Fruit fly (Drosophila melanogaster) whole organism, adult: Measurements from ENCODE around the gene Tep4.

Experiments used
- CG12768 ChIP-seq: fragments of 200-800 bp; sonication (Bioruptor generic); optimal IDR thresholded peaks from 2 replicates; lab custom pipeline; 2017; ENCODE audit warnings: missing biosample characterization, missing genetic modification characterization, mild to moderate bottlenecking, moderate library complexity, missing genetic modification reagents
- CG14711 ChIP-seq: fragments of 200-800 bp; sonication (Bioruptor generic); optimal IDR thresholded peaks from 2 replicates; lab custom pipeline; 2018; ENCODE audit warnings: missing biosample characterization, mild to moderate bottlenecking, missing genetic modification characterization, moderate library complexity
- CG7045 ChIP-seq: fragments of 200-800 bp; sonication (Bioruptor generic); optimal IDR thresholded peaks from 2 replicates; lab custom pipeline; 2017; ENCODE audit warnings: missing biosample characterization, mild to moderate bottlenecking, missing genetic modification characterization
- CG7101 ChIP-seq: fragments of 200-800 bp; sonication (Bioruptor generic); optimal IDR thresholded peaks from 2 replicates; lab custom pipeline; 2018; ENCODE audit warnings: missing biosample characterization, mild to moderate bottlenecking, missing genetic modification characterization, moderate library complexity
- Clk ChIP-seq: fragments of 200-800 bp; sonication (Bioruptor generic); optimal IDR thresholded peaks from 2 replicates; lab custom pipeline; 2017; ENCODE audit warnings: missing biosample characterization, missing genetic modification characterization
- Crg-1 ChIP-seq: fragments of 200-800 bp; sonication (Bioruptor generic); optimal IDR thresholded peaks from 2 replicates; lab custom pipeline; 2016; ENCODE audit warnings: missing biosample characterization, missing genetic modification characterization
- Hr96 ChIP-seq: fragments of 200-800 bp; sonication (Bioruptor generic); optimal IDR thresholded peaks from 2 replicates; lab custom pipeline; 2016; ENCODE audit warnings: missing biosample characterization, missing genetic modification characterization
- bab1 ChIP-seq: fragments of 200-800 bp; sonication (Bioruptor generic); optimal IDR thresholded peaks from 3 replicates; lab custom pipeline; 2019; ENCODE audit warnings: missing biosample characterization, mild to moderate bottlenecking, missing genetic modification characterization, moderate library complexity
- cic ChIP-seq: fragments of 200-800 bp; sonication (Bioruptor generic); optimal IDR thresholded peaks from 2 replicates; lab custom pipeline; 2017; ENCODE audit warnings: missing biosample characterization, mild to moderate bottlenecking, missing genetic modification characterization, moderate library complexity
- cnc ChIP-seq, 2 experiments: fragments of >200 bp; optimal IDR thresholded peaks; 2 replicates each; lab custom pipeline; 2017
- kay ChIP-seq: fragments of 200-800 bp; sonication (Bioruptor generic); peaks from one replicate; lab custom pipeline; 2016; ENCODE audit warnings: missing biosample characterization, missing genetic modification characterization, borderline replicate concordance
- pad ChIP-seq: fragments of 200-800 bp; sonication (Bioruptor generic); optimal IDR thresholded peaks from 3 replicates; lab custom pipeline; 2017; ENCODE audit warnings: missing biosample characterization, missing genetic modification characterization, mild to moderate bottlenecking, moderate library complexity, missing genetic modification reagents
- tj ChIP-seq: fragments of 200-800 bp; sonication (Bioruptor generic); optimal IDR thresholded peaks from 3 replicates; lab custom pipeline; 2017; ENCODE audit warnings: missing biosample characterization, mild to moderate bottlenecking, missing genetic modification characterization, moderate library complexity
- toe ChIP-seq: fragments of 200-800 bp; sonication (Bioruptor generic); optimal IDR thresholded peaks from 2 replicates; lab custom pipeline; 2016; ENCODE audit warnings: missing biosample characterization, missing genetic modification characterization

dm6 chr2L:19517154-19517814 is 31.0 kb upstream of the Tep4 start, which contains the start of gene Hasp:
- peak; percentile 8 for TF ChIP-seq CG14711 (tag; lab: Kevin White, UChicago)
- TF ChIP-seq kay, result no peak
- TF ChIP-seq pad, result no peak
- TF ChIP-seq cnc (optimal IDR thresholded peaks at IDR 0.05; lab: Kevin White, UChicago), result no peak
- no peak for TF ChIP-seq CG7101
- no peak for TF ChIP-seq Hr96
- TF ChIP-seq cic (GFP tag; lab: Kevin White, UChicago), result no peak
- no peak for TF ChIP-seq Clk (GFP tag; lab: Kevin White, UChicago)
- no peak for TF ChIP-seq CG12768
- no peak for TF ChIP-seq tj (GFP tag; lab: Kevin White, UChicago)
- TF ChIP-seq toe (GFP tag; lab: Kevin White, UChicago), result no peak
- TF ChIP-seq CG7045 (GFP tag; lab: Kevin White, UChicago), result peak; percentile 25
- TF ChIP-seq bab1 (GFP tag; lab: Kevin White, UChicago), result no peak
- no peak for TF ChIP-seq Crg-1
